Worm (Caenorhabditis elegans) whole organism, young adult: ENCODE results near the gene R09E12.9.

ENCODE experiments used
- C17E4.6 ChIP-seq: fragments of 200-800 bp; sonication (Bioruptor generic); IDR thresholded peaks from 2 replicates; pipeline ENCODE4 v1.3.6; 2022; ENCODE audit warnings: missing genetic modification reagents, missing genetic modification characterization, missing compliant biosample characterization
- aptf-3 ChIP-seq: fragments of 200-800 bp; sonication (Bioruptor generic); IDR thresholded peaks from 2 replicates; pipeline ENCODE4 v1.3.6; 2022; ENCODE audit warnings: missing genetic modification characterization, missing compliant biosample characterization
- gei-17 ChIP-seq: fragments of 200-800 bp; sonication (Bioruptor generic); optimal IDR thresholded peaks from 2 replicates; lab custom pipeline; 2018; ENCODE audit warnings: mild to moderate bottlenecking, missing genetic modification characterization, missing compliant biosample characterization
- hsf-1 ChIP-seq: fragments of 200-800 bp; sonication (Bioruptor generic); IDR thresholded peaks from 2 replicates; pipeline ENCODE4 v1.3.6; 2022; ENCODE audit warnings: missing genetic modification reagents, missing genetic modification characterization, missing compliant biosample characterization
- madf-10 ChIP-seq: sonication (generic microtip); optimal IDR thresholded peaks from 2 replicates; lab custom pipeline; 2016; ENCODE audit warnings: mild to moderate bottlenecking, missing genetic modification characterization, missing compliant biosample characterization
- nhr-80 ChIP-seq: sonication (generic microtip); optimal IDR thresholded peaks from 2 replicates; lab custom pipeline; 2016; ENCODE audit warnings: missing genetic modification characterization, missing compliant biosample characterization
- pha-4 ChIP-seq: fragments of 150-350 bp; sonication (generic microtip); optimal IDR thresholded peaks from 2 replicates; lab custom pipeline; 2014; ENCODE audit warnings: missing biosample characterization, missing genetic modification reagents, missing genetic modification characterization
- snpc-4 ChIP-seq, 5 experiments: fragments of 150-350 bp in 1 of 5; sonication (generic microtip) in 4 of 5; optimal IDR thresholded peaks; 2 replicates each; lab custom pipeline; 2014 to 2018; ENCODE audit warnings: missing genetic modification characterization in 5 of 5, missing biosample characterization in 3 of 5, antibody characterized with exemption in 2 of 5, mild to moderate bottlenecking in 2 of 5, missing compliant biosample characterization in 2 of 5, missing genotype in 2 of 5, moderate library complexity in 2 of 5, missing genetic modification reagents in 1 of 5
- tlf-1 ChIP-seq: fragments of 200-800 bp; sonication (Bioruptor generic); optimal IDR thresholded peaks from 2 replicates; lab custom pipeline; 2018; ENCODE audit warnings: mild to moderate bottlenecking, missing genetic modification characterization, missing compliant biosample characterization
- ztf-6 ChIP-seq: fragments of 200-800 bp; sonication (Bioruptor generic); IDR thresholded peaks from 2 replicates; pipeline ENCODE4 v1.3.6; 2022; ENCODE audit warnings: missing genetic modification reagents, missing genetic modification characterization, missing compliant biosample characterization

- no peak for TF ChIP-seq pha-4
- TF ChIP-seq gei-17 (GFP tag; lab: Kevin White, UChicago) = no peak
- no peak for TF ChIP-seq nhr-80 (tag; lab: Kevin White, UChicago)
- no peak for TF ChIP-seq aptf-3 (GFP tag; lab: Robert Waterston, UW)
- TF ChIP-seq hsf-1 (GFP tag; lab: Robert Waterston, UW) = no peak
- no peak for TF ChIP-seq madf-10 (tag; lab: Kevin White, UChicago)
- no peak for TF ChIP-seq snpc-4 (GFP tag; optimal IDR thresholded peaks at IDR 0.05; lab: Kevin White, UChicago)
- no peak for TF ChIP-seq snpc-4 (tag; optimal IDR thresholded peaks at IDR 0.05; lab: Kevin White, UChicago)
- no peak for TF ChIP-seq ztf-6 (GFP tag; lab: Robert Waterston, UW)
- no peak for TF ChIP-seq tlf-1
- TF ChIP-seq C17E4.6 (GFP tag; lab: Robert Waterston, UW) = no peak
Measured at ce11 chrV:810281-810862, 33.0 kb downstream of the R09E12.9 start, which contains the start of gene R13D11.4.
